Worm (Caenorhabditis elegans): ENCODE data around the gene irg-4.

Gene irg-4

DNA sequence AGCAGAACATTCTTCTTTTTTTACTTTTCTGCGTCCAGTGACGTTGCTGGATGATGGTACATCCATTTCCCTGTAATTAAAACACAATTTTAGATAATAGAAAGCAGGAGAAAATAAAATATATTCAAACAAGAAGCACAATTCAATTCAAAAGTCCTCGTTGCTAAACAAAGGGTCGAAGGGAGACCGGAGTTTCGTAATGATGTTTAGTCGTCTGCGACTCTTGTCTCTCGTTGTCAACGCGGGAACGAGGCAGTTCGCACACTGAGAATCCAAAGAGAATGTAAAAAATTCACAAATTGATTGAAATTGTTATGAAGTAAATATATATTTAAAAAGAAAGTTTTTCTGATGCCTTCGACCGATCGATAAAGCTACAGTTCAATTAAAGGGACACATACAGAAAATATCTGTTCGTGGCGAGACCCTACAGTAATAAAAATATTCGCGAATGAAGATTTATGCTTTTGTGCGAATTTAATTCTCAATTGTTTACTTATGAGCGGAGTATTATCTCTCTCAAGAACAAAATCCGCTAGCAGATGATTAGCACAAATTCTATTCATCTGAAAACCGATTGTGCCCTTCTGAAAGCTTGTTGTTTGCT is 15.7 kb downstream of the irg-4 start, which contains the start of gene dpy-26 (continued):
- TF ChIP-seq ces-1 (GFP tag; optimal IDR thresholded peaks at IDR 0.05) = no peak
- TF ChIP-seq tbx-2 (tag; optimal IDR thresholded peaks at IDR 0.05) = no peak
- TF ChIP-seq C34B4.2 (tag; optimal IDR thresholded peaks at IDR 0.05) = no peak
- peak; percentile 12 for TF ChIP-seq F16B12.6 (tag; optimal IDR thresholded peaks at IDR 0.05)
- no peak for TF ChIP-seq nhr-84 (tag; optimal IDR thresholded peaks at IDR 0.05)
- no peak for TF ChIP-seq blmp-1 (tag; optimal IDR thresholded peaks at IDR 0.05)
- TF ChIP-seq unc-98 (GFP tag; IDR thresholded peaks at IDR 0.05) = no peak
- TF ChIP-seq pax-3 (tag; optimal IDR thresholded peaks at IDR 0.05) = no peak
- TF ChIP-seq grh-1 (GFP tag; IDR thresholded peaks at IDR 0.05) = no peak
- no peak for TF ChIP-seq lin-14 (GFP tag; optimal IDR thresholded peaks at IDR 0.05)
- TF ChIP-seq C04F5.9 (tag; optimal IDR thresholded peaks at IDR 0.05) = no peak
- TF ChIP-seq ama-1 (optimal IDR thresholded peaks at IDR 0.05) = no peak
- no peak for TF ChIP-seq sup-37 (GFP tag; optimal IDR thresholded peaks at IDR 0.05)
- TF ChIP-seq skn-1 (tag; optimal IDR thresholded peaks at IDR 0.05) = peak; percentile 56
- TF ChIP-seq nhr-76 (tag; optimal IDR thresholded peaks at IDR 0.05) = no peak
- no peak for TF ChIP-seq nhr-28 (tag; optimal IDR thresholded peaks at IDR 0.05)
- TF ChIP-seq egl-27 (tag; optimal IDR thresholded peaks at IDR 0.05) = no peak
- TF ChIP-seq ztf-4 (tag; optimal IDR thresholded peaks at IDR 0.05) = no peak
- peak; percentile 22 for TF ChIP-seq rnt-1 (tag; optimal IDR thresholded peaks at IDR 0.05)
- peak; percentile 33 for TF ChIP-seq nhr-20 (tag; optimal IDR thresholded peaks at IDR 0.05)
- no peak for TF ChIP-seq snpc-4 (tag; optimal IDR thresholded peaks at IDR 0.05)
- no peak for TF ChIP-seq fkh-10 (GFP tag; optimal IDR thresholded peaks at IDR 0.05)
- no peak for TF ChIP-seq fkh-4 (tag; optimal IDR thresholded peaks at IDR 0.05; ENCODE audit: borderline replicate concordance)
- no peak for TF ChIP-seq hpl-2 (GFP tag; optimal IDR thresholded peaks at IDR 0.05)
- TF ChIP-seq elt-3 (tag; optimal IDR thresholded peaks at IDR 0.05) = peak in 1 of 6 experiments; percentile 17
- TF ChIP-seq nhr-71 (tag; optimal IDR thresholded peaks at IDR 0.05) = no peak
- no peak for TF ChIP-seq sptf-1 (tag; optimal IDR thresholded peaks at IDR 0.05)
- TF ChIP-seq mdl-1 (tag; optimal IDR thresholded peaks at IDR 0.05) = no peak
- TF ChIP-seq ceh-90 (tag; optimal IDR thresholded peaks at IDR 0.05) = no peak
- TF ChIP-seq Y116A8C.19 (tag; optimal IDR thresholded peaks at IDR 0.05; ENCODE audit: borderline replicate concordance) = no peak
- TF ChIP-seq fkh-8 (tag; optimal IDR thresholded peaks at IDR 0.05) = no peak
- peak; percentile 7 for TF ChIP-seq lin-13 (GFP tag; optimal IDR thresholded peaks at IDR 0.05)
- TF ChIP-seq hlh-4 (tag; optimal IDR thresholded peaks at IDR 0.05) = no peak
- no peak for TF ChIP-seq nhr-11 (tag; optimal IDR thresholded peaks at IDR 0.05)
- no peak for TF ChIP-seq nhr-77 (tag; optimal IDR thresholded peaks at IDR 0.05)
- TF ChIP-seq nhr-12 (tag; optimal IDR thresholded peaks at IDR 0.05) = no peak
- peak; percentile 60 for TF ChIP-seq snu-23 (GFP tag; optimal IDR thresholded peaks at IDR 0.05)
- TF ChIP-seq ceh-82 (tag; optimal IDR thresholded peaks at IDR 0.05) = peak; percentile 10 to 54 (median 26)
- TF ChIP-seq alr-1 (tag; optimal IDR thresholded peaks at IDR 0.05; ENCODE audit: borderline replicate concordance) = no peak

DNA sequence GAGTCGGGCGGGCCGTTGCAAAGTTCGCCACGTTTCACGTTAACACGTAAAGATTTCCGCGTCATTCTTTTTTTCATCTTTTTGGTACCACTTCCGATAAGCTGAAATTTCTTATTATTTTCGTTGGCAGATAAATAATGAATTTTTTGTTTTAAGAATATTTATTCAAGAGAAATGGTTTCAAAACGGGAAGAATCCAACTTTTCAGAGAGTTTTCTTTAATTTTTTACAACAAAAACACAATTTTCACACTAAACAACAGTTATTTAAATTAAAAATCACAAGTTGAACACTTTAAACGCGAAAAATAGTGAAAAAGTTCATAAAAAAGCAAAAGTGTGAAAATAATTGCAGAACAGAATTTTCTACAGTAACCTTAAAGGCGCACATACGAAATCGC is 18.5 kb downstream of the irg-4 start, which contains the start of gene spe-44:
spe-44 (minus strand) TSS at position 101 of the 400 bp plus-strand sequence.
- TF ChIP-seq sup-37 (GFP tag; optimal IDR thresholded peaks at IDR 0.05) (no peak), sox-4 (tag; optimal IDR thresholded peaks at IDR 0.05) (no peak), lin-13 (GFP tag; optimal IDR thresholded peaks at IDR 0.05) (no peak), mef-2 (tag; optimal IDR thresholded peaks at IDR 0.05) (no peak), unc-62 (GFP tag; optimal IDR thresholded peaks at IDR 0.05) (no peak), pag-3 (tag; optimal IDR thresholded peaks at IDR 0.05; ENCODE audit: borderline replicate concordance, insufficient read depth) (no peak), efl-1 (optimal IDR thresholded peaks at IDR 0.05) (no peak), efl-1 (GFP tag; optimal IDR thresholded peaks at IDR 0.05 in 1 of 2) (no peak), fkh-10 (GFP tag; optimal IDR thresholded peaks at IDR 0.05) (no peak), unc-98 (GFP tag; IDR thresholded peaks at IDR 0.05) (no peak), fos-1 (tag; optimal IDR thresholded peaks at IDR 0.05) (no peak)

Data from whole organism, L1 larva.